Worm (Caenorhabditis elegans): ENCODE results near the gene F56B3.4.

- no peak for TF ChIP-seq eor-1 (tag; optimal IDR thresholded peaks at IDR 0.05)
- TF ChIP-seq zag-1 (tag; optimal IDR thresholded peaks at IDR 0.05), result no peak
- no peak for TF ChIP-seq nfya-1 (tag; optimal IDR thresholded peaks at IDR 0.05; ENCODE audit: insufficient read depth)
- no peak for TF ChIP-seq mdl-1 (tag; optimal IDR thresholded peaks at IDR 0.05)
- TF ChIP-seq egl-27 (tag; optimal IDR thresholded peaks at IDR 0.05), result no peak
- TF ChIP-seq pha-4 (tag; optimal IDR thresholded peaks at IDR 0.05), result no peak
- no peak for TF ChIP-seq nhr-77 (tag; optimal IDR thresholded peaks at IDR 0.05)
- TF ChIP-seq ceh-9 (tag; optimal IDR thresholded peaks at IDR 0.05), result no peak
- no peak for TF ChIP-seq nhr-237 (tag; optimal IDR thresholded peaks at IDR 0.05)
These were observed 20.5 kb downstream of the F56B3.4 start for ce11 chrIV:773580-773979.
